Worm (Caenorhabditis elegans): ENCODE measurements around the gene mig-21.

The mig-21 gene

ce11 chrIII:5875705-5876104 lies 2.5 kb downstream of the mig-21 start:
- TF ChIP-seq flh-1 (GFP tag; optimal IDR thresholded peaks at IDR 0.05) (no peak), tbx-8 (GFP tag; optimal IDR thresholded peaks at IDR 0.05) (no peak), elt-1 (tag; optimal IDR thresholded peaks at IDR 0.05; ENCODE audit: borderline replicate concordance, insufficient read depth) (peak; percentile 35)

ce11 chrIII:5875418-5875702 lies 2.8 kb downstream of the mig-21 start:
- no peak for TF ChIP-seq elt-3 (tag; optimal IDR thresholded peaks at IDR 0.05)
- TF ChIP-seq ztf-11 (tag; optimal IDR thresholded peaks at IDR 0.05): no peak

ce11 chrIII:5874664-5875417 lies 3.3 kb downstream of the mig-21 start:
- TF ChIP-seq blmp-1 (tag; optimal IDR thresholded peaks at IDR 0.05): no peak
- no peak for TF ChIP-seq ztf-11 (tag; optimal IDR thresholded peaks at IDR 0.05)
- no peak for TF ChIP-seq unc-62 (GFP tag; optimal IDR thresholded peaks at IDR 0.05)
- TF ChIP-seq zip-8 (tag; optimal IDR thresholded peaks at IDR 0.05): no peak
- no peak for TF ChIP-seq drap-1 (GFP tag; optimal IDR thresholded peaks at IDR 0.05)
- no peak for TF ChIP-seq hlh-1 (tag; optimal IDR thresholded peaks at IDR 0.05)
- TF ChIP-seq mls-2 (tag; optimal IDR thresholded peaks at IDR 0.05): no peak
- TF ChIP-seq unc-39 (tag; optimal IDR thresholded peaks at IDR 0.05): no peak
- no peak for TF ChIP-seq pha-4 (tag; optimal IDR thresholded peaks at IDR 0.05)
- no peak for TF ChIP-seq mab-5 (tag; optimal IDR thresholded peaks at IDR 0.05)
- no peak for TF ChIP-seq M03D4.4 (tag; optimal IDR thresholded peaks at IDR 0.05)
- TF ChIP-seq nhr-28 (tag; optimal IDR thresholded peaks at IDR 0.05): no peak
- TF ChIP-seq nhr-2 (tag; optimal IDR thresholded peaks at IDR 0.05): no peak
- no peak for TF ChIP-seq nhr-12 (tag; optimal IDR thresholded peaks at IDR 0.05)

- TF ChIP-seq sptf-1 (tag; optimal IDR thresholded peaks at IDR 0.05): no peak
- TF ChIP-seq pha-4 (tag; optimal IDR thresholded peaks at IDR 0.05): no peak
- peak; percentile 38 for TF ChIP-seq unc-62 (GFP tag; optimal IDR thresholded peaks at IDR 0.05)
Observed at ce11 chrIII:5874263-5874662, 3.9 kb downstream of the mig-21 start.

ce11 chrIII:5872288-5872687 lies 5.9 kb downstream of the mig-21 start:
- peak; percentile 38 for TF ChIP-seq hlh-1 (tag; optimal IDR thresholded peaks at IDR 0.05)
- no peak for TF ChIP-seq ztf-11 (tag; optimal IDR thresholded peaks at IDR 0.05)
- peak; percentile 24 for TF ChIP-seq zip-8 (tag; optimal IDR thresholded peaks at IDR 0.05)
- no peak for TF ChIP-seq elt-1 (tag; optimal IDR thresholded peaks at IDR 0.05; ENCODE audit: borderline replicate concordance, insufficient read depth)
- TF ChIP-seq flh-1 (GFP tag; optimal IDR thresholded peaks at IDR 0.05): no peak

- TF ChIP-seq mep-1 (tag; optimal IDR thresholded peaks at IDR 0.05) (peak; percentile 31), ces-1 (GFP tag; optimal IDR thresholded peaks at IDR 0.05) (peak; percentile 58), lsy-2 (tag; optimal IDR thresholded peaks at IDR 0.05) (peak; percentile 58), sptf-1 (tag; optimal IDR thresholded peaks at IDR 0.05) (peak; percentile 34), pha-4 (tag; optimal IDR thresholded peaks at IDR 0.05) (peak; percentile 20), blmp-1 (tag; optimal IDR thresholded peaks at IDR 0.05) (no peak), ham-2 (GFP tag; optimal IDR thresholded peaks at IDR 0.05) (no peak), nhr-28 (tag; optimal IDR thresholded peaks at IDR 0.05) (no peak), hlh-1 (tag; optimal IDR thresholded peaks at IDR 0.05) (peak; percentile 6), lin-32 (GFP tag; optimal IDR thresholded peaks at IDR 0.05) (no peak), elt-3 (tag; optimal IDR thresholded peaks at IDR 0.05) (no peak), unc-62 (GFP tag; optimal IDR thresholded peaks at IDR 0.05) (no peak), cnd-1 (tag; optimal IDR thresholded peaks at IDR 0.05) (no peak), zip-8 (tag; optimal IDR thresholded peaks at IDR 0.05) (no peak), nhr-237 (tag; optimal IDR thresholded peaks at IDR 0.05) (peak; percentile 39), drap-1 (GFP tag; optimal IDR thresholded peaks at IDR 0.05) (no peak)
Observed at ce11 chrIII:5871760-5872159, 6.4 kb downstream of the mig-21 start, which contains the start of the genes F01F1.11 and F01F1.3. Gene F01F1.11 (minus strand): TSS chrIII:5871877. Gene F01F1.3 (plus strand): TSS chrIII:5871938.

- TF ChIP-seq mab-5 (tag; optimal IDR thresholded peaks at IDR 0.05) (no peak), blmp-1 (tag; optimal IDR thresholded peaks at IDR 0.05) (no peak), ceh-43 (GFP tag; optimal IDR thresholded peaks at IDR 0.05) (no peak), mls-2 (tag; optimal IDR thresholded peaks at IDR 0.05) (no peak), lin-32 (GFP tag; optimal IDR thresholded peaks at IDR 0.05) (no peak), zip-8 (tag; optimal IDR thresholded peaks at IDR 0.05) (no peak), nhr-28 (tag; optimal IDR thresholded peaks at IDR 0.05) (no peak), unc-120 (tag; optimal IDR thresholded peaks at IDR 0.05; ENCODE audit: poor library complexity, severe bottlenecking) (no peak), sem-2 (GFP tag; optimal IDR thresholded peaks at IDR 0.05) (no peak), cnd-1 (tag; optimal IDR thresholded peaks at IDR 0.05) (no peak), ceh-83 (GFP tag; optimal IDR thresholded peaks at IDR 0.05) (no peak), nhr-237 (tag; optimal IDR thresholded peaks at IDR 0.05) (no peak), unc-39 (tag; optimal IDR thresholded peaks at IDR 0.05) (no peak), elt-3 (tag; optimal IDR thresholded peaks at IDR 0.05) (no peak), nhr-76 (tag; optimal IDR thresholded peaks at IDR 0.05) (no peak), snpc-4 (tag; optimal IDR thresholded peaks at IDR 0.05) (no peak)
Observed at ce11 chrIII:5869429-5869828, 8.8 kb downstream of the mig-21 start, which contains the start of gene F01F1.15. Gene F01F1.15 (minus strand): TSS chrIII:5869529.
